Fruit fly (Drosophila melanogaster) whole organism, prepupa: ENCODE measurements around the gene CG46042.

Experiments used
- CG10631 ChIP-seq: fragments of 200-800 bp; sonication (Bioruptor generic); optimal IDR thresholded peaks from 2 replicates; lab custom pipeline; 2016; ENCODE audit warnings: missing biosample characterization, missing genetic modification characterization
- CG11902 ChIP-seq: fragments of 200-800 bp; sonication (Bioruptor generic); optimal IDR thresholded peaks from 3 replicates; lab custom pipeline; 2016; ENCODE audit warnings: missing biosample characterization, missing genetic modification characterization
- CG15336 ChIP-seq: fragments of 200-800 bp; sonication (Bioruptor generic); IDR thresholded peaks from 2 replicates; pipeline ENCODE4 v1.3.6; 2022; ENCODE audit warnings: missing biosample characterization, missing genetic modification characterization
- CG1621 ChIP-seq: fragments of 200-800 bp; sonication (Bioruptor generic); optimal IDR thresholded peaks from 3 replicates; lab custom pipeline; 2018; ENCODE audit warnings: missing biosample characterization, mild to moderate bottlenecking, missing genetic modification characterization
- CG16779 ChIP-seq: fragments of 200-800 bp; sonication (Bioruptor generic); optimal IDR thresholded peaks from 3 replicates; lab custom pipeline; 2017; ENCODE audit warnings: missing biosample characterization, mild to moderate bottlenecking, missing genetic modification characterization
- CG3032 ChIP-seq: fragments of 200-800 bp; optimal IDR thresholded peaks from 2 replicates; lab custom pipeline; 2019; ENCODE audit warnings: missing biosample characterization, mild to moderate bottlenecking, missing genetic modification characterization, moderate library complexity
- CG31627 ChIP-seq: fragments of 200-800 bp; sonication (Bioruptor generic); optimal IDR thresholded peaks from 3 replicates; lab custom pipeline; 2016; ENCODE audit warnings: missing biosample characterization, missing genetic modification characterization
- CG3919 ChIP-seq: fragments of 200-800 bp; sonication (Bioruptor generic); optimal IDR thresholded peaks from 3 replicates; lab custom pipeline; 2016; ENCODE audit warnings: missing biosample characterization, missing genetic modification characterization
- CG4318 ChIP-seq: fragments of 200-800 bp; sonication (Bioruptor generic); optimal IDR thresholded peaks from 3 replicates; lab custom pipeline; 2017; ENCODE audit warnings: missing biosample characterization, mild to moderate bottlenecking, missing genetic modification characterization
- CG6163 ChIP-seq: fragments of 200-800 bp; sonication (Bioruptor generic); IDR thresholded peaks from 3 replicates; pipeline ENCODE4 v1.3.6; 2022; ENCODE audit warnings: missing biosample characterization, missing genetic modification characterization
- CG6276 ChIP-seq: fragments of 200-800 bp; sonication (Bioruptor generic); optimal IDR thresholded peaks from 2 replicates; lab custom pipeline; 2017; ENCODE audit warnings: missing biosample characterization, mild to moderate bottlenecking, missing genetic modification characterization
- CG6808 ChIP-seq: fragments of 200-800 bp; sonication (Bioruptor generic); optimal IDR thresholded peaks from 3 replicates; lab custom pipeline; 2017; ENCODE audit warnings: missing biosample characterization, missing genetic modification characterization, mild to moderate bottlenecking, moderate library complexity, missing genetic modification reagents
- CG8319 ChIP-seq: fragments of 200-800 bp; sonication (Bioruptor generic); optimal IDR thresholded peaks from 3 replicates; lab custom pipeline; 2016; ENCODE audit warnings: missing biosample characterization, missing genetic modification characterization
- CG8632 ChIP-seq: fragments of 200-800 bp; sonication (Bioruptor generic); optimal IDR thresholded peaks from 3 replicates; lab custom pipeline; 2016; ENCODE audit warnings: missing biosample characterization, missing genetic modification characterization
- Eip78C ChIP-seq: fragments of 200-800 bp; sonication (Bioruptor generic); peaks from one replicate; lab custom pipeline; 2016; ENCODE audit warnings: missing biosample characterization, missing genetic modification characterization
- Eip93F ChIP-seq: fragments of 200-800 bp; sonication (Bioruptor generic); optimal IDR thresholded peaks from 2 replicates; lab custom pipeline; 2016; ENCODE audit warnings: missing biosample characterization, mild to moderate bottlenecking, missing genetic modification characterization
- Ets21C ChIP-seq: fragments of 200-800 bp; sonication (Bioruptor generic); optimal IDR thresholded peaks from 3 replicates; lab custom pipeline; 2016; ENCODE audit warnings: missing biosample characterization, missing genetic modification characterization
- Ets96B ChIP-seq: fragments of 200-800 bp; optimal IDR thresholded peaks from 2 replicates; lab custom pipeline; 2019; ENCODE audit warnings: missing biosample characterization, mild to moderate bottlenecking, missing genetic modification characterization, moderate library complexity
- Gug ChIP-seq: fragments of 200-800 bp; sonication (Bioruptor generic); IDR thresholded peaks from 2 replicates; pipeline ENCODE4 v1.3.6; 2022; ENCODE audit warnings: missing biosample characterization, missing genetic modification characterization
- Hr38 ChIP-seq: sonication (Bioruptor generic); optimal IDR thresholded peaks from 2 replicates; lab custom pipeline; 2016; ENCODE audit warnings: missing biosample characterization, missing genetic modification characterization
- Hr4 ChIP-seq: fragments of 200-800 bp; sonication (Bioruptor generic); optimal IDR thresholded peaks from 3 replicates; lab custom pipeline; 2016; ENCODE audit warnings: missing biosample characterization, missing genetic modification characterization
- Lpt ChIP-seq: fragments of 200-800 bp; sonication (Bioruptor generic); optimal IDR thresholded peaks from 3 replicates; lab custom pipeline; 2016; ENCODE audit warnings: missing biosample characterization, missing genetic modification characterization
- Met ChIP-seq: fragments of 200-800 bp; sonication (Bioruptor generic); optimal IDR thresholded peaks from 3 replicates; lab custom pipeline; 2016; ENCODE audit warnings: missing biosample characterization, missing genetic modification characterization
- Sox102F ChIP-seq: fragments of 200-800 bp; sonication (Bioruptor generic); optimal IDR thresholded peaks from 2 replicates; lab custom pipeline; 2016; ENCODE audit warnings: missing biosample characterization, mild to moderate bottlenecking, missing genetic modification characterization
- Sox15 ChIP-seq: fragments of 200-800 bp; sonication (Bioruptor generic); optimal IDR thresholded peaks from 3 replicates; lab custom pipeline; 2016; ENCODE audit warnings: missing biosample characterization, missing genetic modification characterization
- dac ChIP-seq: fragments of 200-800 bp; sonication (Bioruptor generic); optimal IDR thresholded peaks from 2 replicates; lab custom pipeline; 2017; ENCODE audit warnings: missing biosample characterization, mild to moderate bottlenecking, missing genetic modification characterization
- eg ChIP-seq: fragments of 200-800 bp; sonication (Bioruptor generic); IDR thresholded peaks from 3 replicates; pipeline ENCODE4 v1.3.6; 2022; ENCODE audit warnings: missing biosample characterization, missing genetic modification characterization
- fd59A ChIP-seq: fragments of 200-800 bp; sonication (Bioruptor generic); optimal IDR thresholded peaks from 2 replicates; lab custom pipeline; 2017; ENCODE audit warnings: missing biosample characterization, mild to moderate bottlenecking, missing genetic modification characterization, missing genetic modification reagents
- fd85E ChIP-seq: fragments of 200-800 bp; sonication (Bioruptor generic); optimal IDR thresholded peaks from 3 replicates; lab custom pipeline; 2016; ENCODE audit warnings: missing biosample characterization, missing genetic modification characterization
- fkh ChIP-seq: fragments of 200-800 bp; sonication (Bioruptor generic); optimal IDR thresholded peaks from 3 replicates; lab custom pipeline; 2017; ENCODE audit warnings: missing biosample characterization, mild to moderate bottlenecking, missing genetic modification characterization, moderate library complexity
- net ChIP-seq: fragments of 200-800 bp; sonication (Bioruptor generic); optimal IDR thresholded peaks from 3 replicates; lab custom pipeline; 2016; ENCODE audit warnings: missing biosample characterization, missing genetic modification characterization
- salr ChIP-seq, 2 experiments: fragments of 200-800 bp; sonication (Bioruptor generic); optimal IDR thresholded peaks; 3 replicates each; lab custom pipeline; 2016 to 2018; ENCODE audit warnings: missing biosample characterization in 2 of 2, missing genetic modification characterization in 2 of 2, mild to moderate bottlenecking in 1 of 2
- spab ChIP-seq: fragments of 200-800 bp; sonication (Bioruptor generic); optimal IDR thresholded peaks from 2 replicates; lab custom pipeline; 2017; ENCODE audit warnings: missing biosample characterization, mild to moderate bottlenecking, missing genetic modification characterization, missing genetic modification reagents
- svp ChIP-seq: fragments of 200-800 bp; sonication (Bioruptor generic); peaks from one replicate; lab custom pipeline; 2016; ENCODE audit warnings: missing biosample characterization, missing genetic modification characterization
- topi ChIP-seq: fragments of 200-800 bp; sonication (Bioruptor generic); optimal IDR thresholded peaks from 3 replicates; lab custom pipeline; 2016; ENCODE audit warnings: missing biosample characterization, missing genetic modification characterization
- vri ChIP-seq: fragments of 200-800 bp; sonication (Bioruptor generic); optimal IDR thresholded peaks from 3 replicates; lab custom pipeline; 2016; ENCODE audit warnings: missing biosample characterization, mild to moderate bottlenecking, missing genetic modification characterization

CG46042 gene

DNA sequence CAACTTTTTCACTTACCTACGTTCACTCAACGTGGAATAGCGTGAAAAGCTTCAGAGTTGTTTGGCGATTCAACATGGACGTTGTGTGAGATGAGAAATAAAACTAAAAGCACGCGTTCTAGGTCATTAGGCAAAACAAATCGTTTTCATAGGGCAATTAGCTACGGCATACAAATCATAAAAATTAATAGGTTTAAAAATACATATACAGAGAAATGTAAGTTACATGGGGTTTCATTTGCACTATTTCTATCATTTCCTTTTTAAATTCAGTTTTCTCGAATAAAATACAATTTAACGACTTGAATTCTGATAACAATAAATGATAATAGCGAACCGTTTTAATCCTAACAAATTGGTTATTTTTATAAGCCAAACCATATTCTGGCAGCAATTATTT, at the start of gene CG46042:
CG46042 (minus strand) TSS at position 101 of the 400 bp plus-strand sequence.
- TF ChIP-seq CG16779 (tag; lab: Kevin White, UChicago) (no peak), vri (GFP tag; lab: Kevin White, UChicago) (no peak), Eip78C (GFP tag; lab: Kevin White, UChicago) (no peak), CG8319 (GFP tag; lab: Kevin White, UChicago) (no peak), CG15336 (GFP tag; lab: Robert Waterston, UW) (no peak), CG3919 (GFP tag; lab: Kevin White, UChicago) (no peak), Gug (GFP tag; lab: Robert Waterston, UW) (no peak), CG8632 (GFP tag; lab: Kevin White, UChicago) (no peak), fkh (no peak), svp (no peak), Sox15 (GFP tag; lab: Kevin White, UChicago) (no peak), CG11902 (GFP tag; lab: Kevin White, UChicago) (no peak), CG4318 (no peak), Lpt (GFP tag; lab: Kevin White, UChicago) (no peak), CG31627 (GFP tag; lab: Kevin White, UChicago) (no peak), Eip93F (GFP tag; lab: Kevin White, UChicago) (no peak), CG10631 (GFP tag; lab: Kevin White, UChicago) (no peak)
- TF ChIP-seq, all 60 proteins: peak for 0

DNA sequence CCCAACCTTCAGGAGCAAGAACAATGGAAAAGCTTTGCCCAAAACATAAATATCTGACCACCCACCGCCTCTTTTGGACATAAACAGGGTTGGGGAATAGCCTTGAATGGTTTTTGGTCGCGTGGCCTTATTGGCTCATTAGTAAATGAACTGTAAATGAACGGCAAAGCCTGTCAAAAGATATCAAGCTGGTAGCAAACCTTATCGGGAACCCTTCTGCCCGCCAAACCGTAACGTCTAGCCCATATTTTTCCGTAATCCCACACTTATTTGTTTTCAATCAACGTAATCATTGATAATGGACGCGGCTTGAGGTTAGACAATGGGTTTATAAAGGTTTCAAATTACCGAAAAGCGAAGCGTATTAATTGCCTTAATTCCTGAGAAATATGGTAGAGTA, 43.2 kb upstream of the CG46042 start:
- TF ChIP-seq vri (GFP tag; lab: Kevin White, UChicago) (no peak), CG8319 (GFP tag; lab: Kevin White, UChicago) (no peak), salr (GFP tag; optimal IDR thresholded peaks at IDR 0.05; lab: Kevin White, UChicago) (no peak), CG6276 (no peak), CG6163 (GFP tag; lab: Robert Waterston, UW) (no peak), Eip93F (GFP tag; lab: Kevin White, UChicago) (no peak), CG6808 (GFP tag; lab: Kevin White, UChicago) (no peak), fd85E (GFP tag; lab: Kevin White, UChicago) (no peak), topi (no peak), CG1621 (tag; lab: Kevin White, UChicago) (no peak), Gug (GFP tag; lab: Robert Waterston, UW) (no peak), CG15336 (GFP tag; lab: Robert Waterston, UW) (no peak)

DNA sequence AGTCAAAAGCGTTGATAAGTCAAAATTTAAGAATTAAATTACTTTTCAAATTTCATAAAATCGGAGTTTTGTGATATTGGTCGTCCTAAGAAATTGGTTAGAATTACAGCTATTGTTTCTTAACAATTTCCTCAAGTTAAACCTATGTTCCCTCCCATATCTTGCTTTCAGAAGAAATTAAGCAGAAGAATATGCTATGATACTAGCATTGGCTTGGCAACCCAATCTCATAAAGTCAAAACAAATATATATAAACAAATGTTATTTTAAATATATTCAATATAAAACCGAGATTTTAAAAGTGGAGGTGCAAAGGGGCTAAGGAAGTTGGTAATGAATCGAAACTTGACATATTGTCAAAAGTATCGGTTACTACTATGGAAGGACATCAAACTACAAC, 30.4 kb upstream of the CG46042 start, which contains the start of gene CG31213:
CG31213 (plus strand) TSS at position 301 of the 400 bp plus-strand sequence.
- no peak for TF ChIP-seq Hr4 (GFP tag; lab: Kevin White, UChicago)
- no peak for TF ChIP-seq CG8319 (GFP tag; lab: Kevin White, UChicago)
- TF ChIP-seq Ets96B (tag; lab: Kevin White, UChicago), result no peak
- no peak for TF ChIP-seq Ets21C (GFP tag; lab: Kevin White, UChicago)
- no peak for TF ChIP-seq Hr38 (GFP tag; lab: Kevin White, UChicago)
- TF ChIP-seq spab (GFP tag; lab: Kevin White, UChicago), result no peak
- TF ChIP-seq eg (GFP tag; lab: Robert Waterston, UW), result no peak
- no peak for TF ChIP-seq Sox102F (GFP tag; lab: Kevin White, UChicago)
- TF ChIP-seq net (GFP tag; lab: Kevin White, UChicago), result no peak
- no peak for TF ChIP-seq Met

DNA sequence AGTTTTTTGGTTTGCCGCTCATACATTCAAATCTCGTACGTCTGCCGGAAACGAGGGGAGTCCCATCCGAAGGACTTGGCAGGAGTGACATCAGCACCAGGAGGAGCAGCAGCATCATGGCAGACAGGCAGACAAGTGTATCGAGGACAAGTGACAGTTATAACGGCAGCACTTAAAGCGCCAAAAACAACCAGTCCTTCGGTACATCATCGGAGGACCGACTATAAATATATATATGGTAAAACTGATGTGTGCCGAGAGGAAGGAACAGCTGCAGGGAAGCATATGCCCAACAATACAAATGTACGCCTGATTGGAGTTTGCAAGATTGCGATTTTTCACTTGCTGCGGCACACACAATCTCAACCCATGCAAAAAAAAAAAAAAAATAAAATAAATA, 26.5 kb upstream of the CG46042 start:
- no peak for TF ChIP-seq Eip93F (GFP tag; lab: Kevin White, UChicago)
- no peak for TF ChIP-seq CG3032 (tag; lab: Kevin White, UChicago)
- no peak for TF ChIP-seq dac (GFP tag; lab: Kevin White, UChicago)
- no peak for TF ChIP-seq fd59A
